Worm (Caenorhabditis elegans): ENCODE results near the gene F55G1.6.

DNA sequence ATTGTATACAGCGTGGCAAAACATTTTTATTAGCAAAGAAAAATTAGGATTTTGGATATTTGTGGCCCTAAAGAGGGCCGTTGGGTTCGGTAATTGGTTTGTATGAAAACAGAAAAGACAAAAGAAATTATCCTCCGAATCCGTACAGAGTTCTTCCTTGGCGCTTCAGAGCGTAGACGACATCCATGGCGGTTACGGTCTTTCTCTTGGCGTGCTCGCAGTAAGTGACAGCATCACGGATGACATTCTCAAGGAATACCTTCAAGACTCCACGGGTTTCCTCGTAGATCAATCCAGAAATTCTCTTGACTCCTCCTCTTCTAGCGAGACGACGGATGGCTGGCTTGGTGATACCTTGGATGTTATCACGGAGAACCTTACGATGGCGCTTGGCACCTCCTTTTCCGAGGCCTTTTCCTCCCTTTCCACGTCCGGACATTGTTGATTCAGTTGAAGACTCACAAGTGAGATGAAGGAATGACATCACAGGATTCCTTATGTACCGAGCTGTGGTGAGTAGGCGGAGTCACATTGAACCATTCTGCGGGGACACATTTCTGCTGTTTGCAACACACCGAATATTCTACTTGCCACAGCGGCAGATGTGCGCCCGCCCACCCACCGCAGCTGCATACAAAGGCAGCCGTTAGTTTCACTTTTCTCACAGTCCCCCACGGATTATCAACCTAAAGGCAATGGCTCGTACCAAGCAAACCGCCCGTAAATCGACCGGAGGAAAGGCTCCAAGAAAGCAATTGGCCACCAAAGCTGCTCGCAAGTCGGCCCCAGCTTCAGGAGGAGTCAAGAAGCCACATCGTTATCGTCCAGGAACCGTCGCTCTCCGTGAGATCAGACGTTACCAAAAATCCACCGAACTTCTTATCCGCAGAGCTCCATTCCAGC, 14.5 kb downstream of the F55G1.6 start, which contains the start of the genes his-60 and his-59:
- TF ChIP-seq sma-3 (GFP tag; optimal IDR thresholded peaks at IDR 0.05) (peak; percentile 12), aly-2 (tag; optimal IDR thresholded peaks at IDR 0.05) (no peak), nhr-11 (tag; optimal IDR thresholded peaks at IDR 0.05) (no peak), lin-39 (tag; optimal IDR thresholded peaks at IDR 0.05) (no peak), nhr-77 (tag; optimal IDR thresholded peaks at IDR 0.05) (no peak), nhr-12 (tag; optimal IDR thresholded peaks at IDR 0.05) (no peak), lsy-2 (tag; optimal IDR thresholded peaks at IDR 0.05) (no peak)

All from whole organism, L2 larva.